Fruit fly (Drosophila melanogaster) whole organism, embryonic: ENCODE results near the gene CG10694.
A peak's percentile ranks its signal among the peaks of the same experiment; 100 is the strongest.

Source experiments
- Ada2b ChIP-seq: fragments of 200-800 bp; sonication (Bioruptor generic); IDR thresholded peaks from 2 replicates; pipeline ENCODE4 v1.3.6; 2022; ENCODE audit warnings: missing biosample characterization, missing genetic modification characterization
- B-H2 ChIP-seq: fragments of 200-800 bp; sonication (Bioruptor generic); optimal IDR thresholded peaks from 2 replicates; lab custom pipeline; 2018; ENCODE audit warnings: missing biosample characterization, mild to moderate bottlenecking, missing genetic modification characterization
- BtbVII ChIP-seq: fragments of 200-800 bp; sonication (Bioruptor generic); optimal IDR thresholded peaks from 3 replicates; lab custom pipeline; 2017; ENCODE audit warnings: missing biosample characterization, mild to moderate bottlenecking, missing genetic modification characterization
- CG12155 ChIP-seq: fragments of 200-800 bp; sonication (Bioruptor generic); optimal IDR thresholded peaks from 3 replicates; lab custom pipeline; 2016; ENCODE audit warnings: missing biosample characterization, missing genetic modification characterization
- CG12391 ChIP-seq: fragments of 200-800 bp; sonication (Bioruptor generic); optimal IDR thresholded peaks from 3 replicates; lab custom pipeline; 2018; ENCODE audit warnings: missing biosample characterization, mild to moderate bottlenecking, missing genetic modification characterization, moderate library complexity
- CG13424 ChIP-seq: fragments of 200-800 bp; sonication (Bioruptor generic); optimal IDR thresholded peaks from 2 replicates; lab custom pipeline; 2019; ENCODE audit warnings: missing biosample characterization, mild to moderate bottlenecking, missing genetic modification characterization, moderate library complexity
- CG13624 ChIP-seq: fragments of 200-800 bp; sonication (Bioruptor generic); optimal IDR thresholded peaks from 2 replicates; lab custom pipeline; 2016; ENCODE audit warnings: missing biosample characterization, missing genetic modification characterization
- CG14860 ChIP-seq: fragments of 200-800 bp; sonication (Bioruptor generic); IDR thresholded peaks from 3 replicates; pipeline ENCODE4 v1.3.6; 2022; ENCODE audit warnings: missing biosample characterization, missing genetic modification characterization; ENCODE audit not compliant: partially characterized antibody
- CG15696 ChIP-seq: fragments of 200-800 bp; sonication (Bioruptor generic); optimal IDR thresholded peaks from 2 replicates; lab custom pipeline; 2019; ENCODE audit warnings: missing biosample characterization, mild to moderate bottlenecking, missing genetic modification characterization, moderate library complexity
- CG17186 ChIP-seq: fragments of 200-800 bp; sonication (Bioruptor generic); optimal IDR thresholded peaks from 3 replicates; lab custom pipeline; 2017; ENCODE audit warnings: missing biosample characterization, missing genetic modification reagents, missing genetic modification characterization
- CG17385 ChIP-seq: fragments of 200-800 bp; sonication (Bioruptor generic); optimal IDR thresholded peaks from 3 replicates; lab custom pipeline; 2018; ENCODE audit warnings: missing biosample characterization, mild to moderate bottlenecking, missing genetic modification characterization
- CG1832 ChIP-seq: fragments of 200-800 bp; sonication (Bioruptor generic); optimal IDR thresholded peaks from 2 replicates; lab custom pipeline; 2017; ENCODE audit warnings: missing biosample characterization, mild to moderate bottlenecking, missing genetic modification characterization, inconsistent platforms
- CG2116 ChIP-seq: fragments of 200-800 bp; sonication (Bioruptor generic); optimal IDR thresholded peaks from 3 replicates; lab custom pipeline; 2018; ENCODE audit warnings: missing biosample characterization, mild to moderate bottlenecking, missing genetic modification characterization
- CG30403 ChIP-seq: fragments of 200-800 bp; sonication (Bioruptor generic); optimal IDR thresholded peaks from 3 replicates; lab custom pipeline; 2016; ENCODE audit warnings: missing biosample characterization, missing genetic modification characterization
- CG34376 ChIP-seq: fragments of 200-800 bp; sonication (Bioruptor generic); optimal IDR thresholded peaks from 2 replicates; lab custom pipeline; 2018; ENCODE audit warnings: missing biosample characterization, mild to moderate bottlenecking, missing genetic modification characterization
- CG43689 ChIP-seq: fragments of 200-800 bp; sonication (Bioruptor generic); IDR thresholded peaks from 2 replicates; pipeline ENCODE4 v1.3.6; 2022; ENCODE audit warnings: missing biosample characterization, missing genetic modification characterization
- CG4730 ChIP-seq: fragments of 200-800 bp; sonication (Bioruptor generic); IDR thresholded peaks from 2 replicates; pipeline ENCODE4 v1.3.6; 2022; ENCODE audit warnings: missing biosample characterization, missing genetic modification characterization
- CG6683 ChIP-seq: fragments of 200-800 bp; sonication (Bioruptor generic); optimal IDR thresholded peaks from 2 replicates; lab custom pipeline; 2017; ENCODE audit warnings: missing biosample characterization, mild to moderate bottlenecking, missing genetic modification characterization, missing genetic modification reagents
- CG6689 ChIP-seq: fragments of 200-800 bp; sonication (Bioruptor generic); IDR thresholded peaks from 2 replicates; pipeline ENCODE4 v1.3.6; 2022; ENCODE audit warnings: missing biosample characterization, missing genetic modification characterization
- CG7271 ChIP-seq: fragments of 200-800 bp; sonication (Bioruptor generic); optimal IDR thresholded peaks from 2 replicates; lab custom pipeline; 2018; ENCODE audit warnings: missing biosample characterization, mild to moderate bottlenecking, missing genetic modification characterization, moderate library complexity
- CG7745 ChIP-seq: fragments of 200-800 bp; sonication (Bioruptor generic); optimal IDR thresholded peaks from 2 replicates; lab custom pipeline; 2018; ENCODE audit warnings: missing biosample characterization, mild to moderate bottlenecking, missing genetic modification characterization, moderate library complexity
- CG7963 ChIP-seq: fragments of 200-800 bp; sonication (Bioruptor generic); IDR thresholded peaks from 3 replicates; pipeline ENCODE4 v1.3.6; 2022; ENCODE audit warnings: missing biosample characterization, missing genetic modification characterization; ENCODE audit not compliant: partially characterized antibody
- CG8281 ChIP-seq: fragments of 200-800 bp; sonication (Bioruptor generic); optimal IDR thresholded peaks from 2 replicates; lab custom pipeline; 2018; ENCODE audit warnings: missing biosample characterization, mild to moderate bottlenecking, missing genetic modification characterization, moderate library complexity
- CG8290 ChIP-seq, 3 experiments: fragments of 200-800 bp; sonication (Bioruptor generic); optimal IDR thresholded peaks; 2 replicates each; lab custom pipeline; 2016 to 2019; ENCODE audit warnings: missing biosample characterization in 3 of 3, missing genetic modification characterization in 3 of 3, mild to moderate bottlenecking in 2 of 3, moderate library complexity in 1 of 3
- D19A ChIP-seq: fragments of 200-800 bp; optimal IDR thresholded peaks from 3 replicates; lab custom pipeline; 2019; ENCODE audit warnings: missing biosample characterization, mild to moderate bottlenecking, missing genetic modification characterization, moderate library complexity
- Dip3 ChIP-seq: fragments of 200-800 bp; sonication (Bioruptor generic); optimal IDR thresholded peaks from 3 replicates; lab custom pipeline; 2016; ENCODE audit warnings: missing biosample characterization, missing genetic modification characterization
- E2f1 ChIP-seq: fragments of 200-800 bp; sonication (Bioruptor generic); IDR thresholded peaks from 2 replicates; pipeline ENCODE4 v1.3.6; 2022; ENCODE audit warnings: missing biosample characterization, missing genetic modification characterization
- Elba2 ChIP-seq: fragments of 200-800 bp; sonication (Bioruptor generic); optimal IDR thresholded peaks from 3 replicates; lab custom pipeline; 2016; ENCODE audit warnings: missing biosample characterization, missing genetic modification characterization
- Fer2 ChIP-seq: fragments of 200-800 bp; sonication (Bioruptor generic); optimal IDR thresholded peaks from 2 replicates; lab custom pipeline; 2018; ENCODE audit warnings: missing biosample characterization, mild to moderate bottlenecking, missing genetic modification characterization, moderate library complexity
- Max ChIP-seq: fragments of 200-800 bp; sonication (Bioruptor generic); optimal IDR thresholded peaks from 2 replicates; lab custom pipeline; 2016; ENCODE audit warnings: missing biosample characterization, mild to moderate bottlenecking, missing genetic modification characterization
- NC2β ChIP-seq: fragments of 200-800 bp; sonication (Bioruptor generic); optimal IDR thresholded peaks from 2 replicates; lab custom pipeline; 2016; ENCODE audit warnings: missing biosample characterization, missing genetic modification characterization
- Oli ChIP-seq: fragments of 200-800 bp; sonication (Bioruptor generic); optimal IDR thresholded peaks from 2 replicates; lab custom pipeline; 2018; ENCODE audit warnings: missing biosample characterization, mild to moderate bottlenecking, missing genetic modification characterization, moderate library complexity
- Opbp ChIP-seq: fragments of 200-800 bp; sonication (Bioruptor generic); IDR thresholded peaks from 3 replicates; pipeline ENCODE4 v1.3.6; 2022; ENCODE audit warnings: missing biosample characterization, missing genetic modification characterization; ENCODE audit not compliant: partially characterized antibody
- az2 ChIP-seq: fragments of 200-800 bp; sonication (Bioruptor generic); optimal IDR thresholded peaks from 3 replicates; lab custom pipeline; 2016; ENCODE audit warnings: missing biosample characterization, missing genetic modification characterization
- cato ChIP-seq: fragments of 200-800 bp; sonication (Bioruptor generic); optimal IDR thresholded peaks from 2 replicates; lab custom pipeline; 2016; ENCODE audit warnings: missing biosample characterization, missing genetic modification characterization, borderline replicate concordance
- da ChIP-seq: fragments of 200-800 bp; sonication (Bioruptor generic); optimal IDR thresholded peaks from 2 replicates; lab custom pipeline; 2016; ENCODE audit warnings: missing biosample characterization, missing genetic modification characterization
- dpn ChIP-seq, 2 experiments: fragments of 200-800 bp; sonication (Bioruptor generic); optimal IDR thresholded peaks; 3 replicates each; lab custom pipeline; 2016; ENCODE audit warnings: missing biosample characterization in 2 of 2, missing genetic modification characterization in 2 of 2
- ewg ChIP-seq: fragments of 200-800 bp; sonication (Bioruptor generic); optimal IDR thresholded peaks from 3 replicates; lab custom pipeline; 2017; ENCODE audit warnings: mild to moderate bottlenecking, missing biosample characterization, missing genetic modification reagents, missing genetic modification characterization
- fu2 ChIP-seq: fragments of 200-800 bp; sonication (Bioruptor generic); optimal IDR thresholded peaks from 2 replicates; lab custom pipeline; 2016; ENCODE audit warnings: missing biosample characterization, missing genetic modification characterization
- gro ChIP-seq: fragments of 200-800 bp; sonication (Bioruptor generic); optimal IDR thresholded peaks from 2 replicates; lab custom pipeline; 2016; ENCODE audit warnings: missing biosample characterization, missing genetic modification characterization
- hbn ChIP-seq: fragments of 200-800 bp; sonication (Bioruptor generic); IDR thresholded peaks from 2 replicates; pipeline ENCODE4 v1.3.6; 2022; ENCODE audit warnings: missing biosample characterization, missing genetic modification characterization; ENCODE audit not compliant: partially characterized antibody
- insv ChIP-seq, 2 experiments: fragments of 200-800 bp; sonication (Bioruptor generic); optimal IDR thresholded peaks; 3 replicates each; lab custom pipeline; 2016 to 2018; ENCODE audit warnings: missing biosample characterization in 2 of 2, missing genetic modification characterization in 2 of 2
- nerfin-2 ChIP-seq: fragments of 200-800 bp; sonication (Bioruptor generic); IDR thresholded peaks from 2 replicates; pipeline ENCODE4 v1.3.6; 2022; ENCODE audit warnings: missing biosample characterization, missing genetic modification characterization; ENCODE audit not compliant: partially characterized antibody
- nmo ChIP-seq: fragments of 200-800 bp; sonication (Bioruptor generic); optimal IDR thresholded peaks from 2 replicates; lab custom pipeline; 2018; ENCODE audit warnings: missing biosample characterization, mild to moderate bottlenecking, missing genetic modification characterization, moderate library complexity
- pan ChIP-seq, 4 experiments: fragments of >200 bp in 3 of 4; fragments of 200-800 bp in 1 of 4; sonication (Bioruptor generic) in 1 of 4; optimal IDR thresholded peaks in 3 of 4; IDR thresholded peaks in 1 of 4; 2 replicates each; pipeline versions ENCODE4 v1.3.6 to Lab custom; 2017 to 2022; ENCODE audit warnings: missing biosample characterization in 2 of 4, missing genetic modification characterization in 2 of 4, mixed read lengths in 1 of 4
- pfk ChIP-seq: fragments of 200-800 bp; sonication (Bioruptor generic); optimal IDR thresholded peaks from 2 replicates; lab custom pipeline; 2018; ENCODE audit warnings: missing biosample characterization, mild to moderate bottlenecking, missing genetic modification characterization, moderate library complexity
- sna ChIP-seq: fragments of 200-800 bp; sonication (Bioruptor generic); IDR thresholded peaks from 2 replicates; pipeline ENCODE4 v1.3.6; 2022; ENCODE audit warnings: missing biosample characterization, missing genetic modification characterization; ENCODE audit not compliant: partially characterized antibody
- trh ChIP-seq: fragments of 200-800 bp; sonication (Bioruptor generic); optimal IDR thresholded peaks from 2 replicates; lab custom pipeline; 2016; ENCODE audit warnings: missing biosample characterization, missing genetic modification characterization
- usp ChIP-seq: fragments of >200 bp; optimal IDR thresholded peaks from 2 replicates; lab custom pipeline; 2017; ENCODE audit warnings: missing biosample characterization, missing genetic modification characterization
- wek ChIP-seq: fragments of 200-800 bp; sonication (Bioruptor generic); optimal IDR thresholded peaks from 3 replicates; lab custom pipeline; 2018; ENCODE audit warnings: missing biosample characterization, mild to moderate bottlenecking, missing genetic modification characterization, moderate library complexity

The CG10694 gene

DNA sequence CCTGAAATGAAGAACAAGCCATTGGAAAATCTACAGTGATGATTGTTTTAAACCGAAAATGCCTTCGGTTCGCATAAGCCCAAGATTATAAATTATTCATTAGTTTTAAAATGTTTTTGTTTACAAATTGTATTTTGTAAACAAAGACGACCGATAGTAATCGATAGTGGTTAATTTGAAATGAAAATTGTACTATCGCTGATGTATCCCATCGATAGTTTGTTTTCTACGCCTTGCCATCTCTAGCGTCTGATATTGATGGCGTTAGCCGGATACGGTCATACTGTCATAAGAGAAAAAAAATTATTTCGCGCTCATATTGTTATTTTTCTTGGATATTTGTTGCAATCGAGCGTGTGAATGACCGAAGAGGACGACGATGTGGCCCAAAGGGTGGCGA is 49.1 kb upstream of the CG10694 start, which contains the start of gene SMC1 (continued):
- TF ChIP-seq CG13424 (tag; lab: Kevin White, UChicago) (peak; percentile 42), Elba2 (no peak), CG12391 (peak; percentile 62), ewg (no peak), dpn (GFP tag; optimal IDR thresholded peaks at IDR 0.05; lab: Kevin White, UChicago) (peak; percentile 43 to 61), CG15696 (peak; percentile 23), E2f1 (peak; percentile 37; the same call in 1 of the 2 replicates), NC2β (GFP tag; lab: Kevin White, UChicago) (peak; percentile 70), pfk (GFP tag; lab: Kevin White, UChicago) (peak; percentile 34), Max (GFP tag; lab: Kevin White, UChicago) (peak; percentile 34), nerfin-2 (GFP tag; lab: Robert Waterston, UW) (peak; percentile 99), wek (GFP tag; lab: Kevin White, UChicago) (peak; percentile 18), Dip3 (peak; percentile 7), CG6683 (GFP tag; lab: Kevin White, UChicago) (peak; percentile 6), CG13624 (GFP tag; lab: Kevin White, UChicago) (peak; percentile 62), CG43689 (GFP tag; lab: Robert Waterston, UW) (no peak), CG17385 (GFP tag; lab: Kevin White, UChicago) (no peak), CG17186 (peak; percentile 47), Oli (tag; lab: Kevin White, UChicago) (no peak), CG12155 (GFP tag; lab: Kevin White, UChicago) (peak; percentile 13), CG30403 (GFP tag; lab: Kevin White, UChicago) (peak; percentile 54), CG14860 (GFP tag; lab: Robert Waterston, UW) (peak; percentile 99), usp (no peak), D19A (tag; lab: Kevin White, UChicago) (peak; percentile 20), nmo (no peak), CG7271 (tag; lab: Kevin White, UChicago) (no peak), trh (GFP tag; lab: Kevin White, UChicago) (no peak), pan (optimal IDR thresholded peaks at IDR 0.05; lab: Kevin White, UChicago) (no peak), pan (GFP tag; optimal IDR thresholded peaks at IDR 0.05 in 1 of 2, IDR thresholded peaks at IDR 0.05 in 1 of 2) (peak in 1 of 2 experiments; percentile 44), CG2116 (peak; percentile 79), sna (GFP tag; lab: Robert Waterston, UW) (peak; percentile 99), hbn (GFP tag; lab: Robert Waterston, UW) (peak; percentile 99)

DNA sequence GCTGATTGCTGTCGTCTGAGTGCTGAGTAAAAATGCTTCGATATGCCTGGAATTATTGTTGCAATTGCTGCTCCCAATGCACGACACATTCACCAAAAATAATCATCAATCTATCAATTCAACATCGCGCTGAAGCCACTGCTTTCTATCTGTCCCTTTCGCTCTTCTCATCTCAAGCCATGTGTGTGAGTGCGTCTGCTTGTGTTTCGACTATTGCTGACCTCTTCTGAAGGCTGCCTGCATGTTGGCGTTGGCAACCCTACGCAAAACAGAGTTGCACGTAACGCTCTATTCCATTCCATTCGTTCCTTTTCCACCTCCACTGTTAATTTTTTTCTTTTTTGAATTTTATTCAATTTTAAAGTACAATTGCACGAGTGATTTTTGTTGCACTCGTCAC is 41.5 kb upstream of the CG10694 start:
- no peak for TF ChIP-seq CG15696
- no peak for TF ChIP-seq BtbVII
- no peak for TF ChIP-seq CG34376 (GFP tag; lab: Kevin White, UChicago)
- no peak for TF ChIP-seq insv (GFP tag; optimal IDR thresholded peaks at IDR 0.05; lab: Kevin White, UChicago)
- peak; percentile 69 for TF ChIP-seq CG8281
- no peak for TF ChIP-seq Fer2 (tag; lab: Kevin White, UChicago)
- no peak for TF ChIP-seq Opbp (GFP tag; lab: Robert Waterston, UW)
- no peak for TF ChIP-seq CG7963
- TF ChIP-seq az2 (GFP tag; lab: Kevin White, UChicago), result no peak
- peak; percentile 74 for TF ChIP-seq CG8290 (GFP tag; optimal IDR thresholded peaks at IDR 0.05; lab: Kevin White, UChicago)
- TF ChIP-seq CG8290 (tag; optimal IDR thresholded peaks at IDR 0.05; lab: Kevin White, UChicago), result no peak
- TF ChIP-seq CG7745 (tag; lab: Kevin White, UChicago), result no peak
- TF ChIP-seq CG1832, result peak; percentile 14
- no peak for TF ChIP-seq gro
- no peak for TF ChIP-seq CG4730 (GFP tag; lab: Robert Waterston, UW)
- no peak for TF ChIP-seq CG6683 (GFP tag; lab: Kevin White, UChicago)
- TF ChIP-seq B-H2 (GFP tag; lab: Kevin White, UChicago), result no peak
- no peak for TF ChIP-seq CG6689 (GFP tag; lab: Robert Waterston, UW)
- no peak for TF ChIP-seq fu2 (GFP tag; lab: Kevin White, UChicago)
- no peak for TF ChIP-seq da (GFP tag; lab: Kevin White, UChicago)
- TF ChIP-seq cato (GFP tag; lab: Kevin White, UChicago), result no peak
- no peak for TF ChIP-seq Ada2b (GFP tag; lab: Robert Waterston, UW)
